Worm (Caenorhabditis elegans) whole organism, L4 larva: ENCODE results near the gene txdc-9.

Experiments used
- lin-15B ChIP-seq: fragments of 150-350 bp; sonication (generic microtip); optimal IDR thresholded peaks from 3 replicates; lab custom pipeline; 2014; ENCODE audit warnings: missing biosample characterization, missing genetic modification characterization
- sdz-12 ChIP-seq: fragments of 200-800 bp; sonication (Bioruptor generic); optimal IDR thresholded peaks from 2 replicates; lab custom pipeline; 2018; ENCODE audit warnings: mild to moderate bottlenecking, missing genetic modification characterization, missing compliant biosample characterization
- ztf-11 ChIP-seq: fragments of 150-350 bp; optimal IDR thresholded peaks from 2 replicates; lab custom pipeline; 2014; ENCODE audit warnings: missing biosample characterization, missing genetic modification characterization

DNA sequence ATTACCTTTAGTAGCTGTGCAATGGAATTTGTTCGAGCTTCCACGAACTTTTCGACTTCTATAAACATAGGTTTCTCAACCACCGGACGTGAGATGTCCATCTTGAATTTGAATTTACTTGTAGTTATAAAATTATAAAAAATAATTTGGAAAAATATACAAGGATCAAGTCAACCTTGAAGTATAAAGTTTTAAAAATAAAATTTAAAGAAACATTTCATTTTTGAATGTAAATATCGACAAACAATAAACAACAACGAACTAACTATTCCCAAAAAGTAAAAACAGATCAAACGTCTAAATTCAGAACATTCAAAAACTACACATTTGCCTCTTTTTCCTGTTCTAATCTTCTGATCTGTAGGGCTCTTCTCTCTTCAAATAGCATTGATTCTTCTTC, 1.1 kb upstream of the txdc-9 start, which contains the start of gene popl-1:
- no peak for TF ChIP-seq sdz-12 (GFP tag; lab: Kevin White, UChicago)
- no peak for TF ChIP-seq ztf-11
- TF ChIP-seq lin-15B (tag; lab: Kevin White, UChicago): no peak
